Fruit fly (Drosophila melanogaster) whole organism, adult: ENCODE measurements around the gene Naam.

ENCODE experiments used
- CG11617 ChIP-seq: fragments of 200-800 bp; sonication (Bioruptor generic); optimal IDR thresholded peaks from 2 replicates; lab custom pipeline; 2017; ENCODE audit warnings: mild to moderate bottlenecking, missing biosample characterization, missing genetic modification reagents, missing genetic modification characterization
- CG12768 ChIP-seq: fragments of 200-800 bp; sonication (Bioruptor generic); optimal IDR thresholded peaks from 2 replicates; lab custom pipeline; 2017; ENCODE audit warnings: missing biosample characterization, missing genetic modification characterization, mild to moderate bottlenecking, moderate library complexity, missing genetic modification reagents
- CG33017 ChIP-seq: fragments of 200-800 bp; sonication (Bioruptor generic); optimal IDR thresholded peaks from 2 replicates; lab custom pipeline; 2018; ENCODE audit warnings: missing biosample characterization, mild to moderate bottlenecking, missing genetic modification characterization, moderate library complexity
- CG5204 ChIP-seq: fragments of 200-800 bp; sonication (Bioruptor generic); optimal IDR thresholded peaks from 2 replicates; lab custom pipeline; 2016; ENCODE audit warnings: missing biosample characterization, missing genetic modification characterization
- Crg-1 ChIP-seq: fragments of 200-800 bp; sonication (Bioruptor generic); optimal IDR thresholded peaks from 2 replicates; lab custom pipeline; 2016; ENCODE audit warnings: missing biosample characterization, missing genetic modification characterization
- Hr96 ChIP-seq: fragments of 200-800 bp; sonication (Bioruptor generic); optimal IDR thresholded peaks from 2 replicates; lab custom pipeline; 2016; ENCODE audit warnings: missing biosample characterization, missing genetic modification characterization
- bab1 ChIP-seq: fragments of 200-800 bp; sonication (Bioruptor generic); optimal IDR thresholded peaks from 3 replicates; lab custom pipeline; 2019; ENCODE audit warnings: missing biosample characterization, mild to moderate bottlenecking, missing genetic modification characterization, moderate library complexity
- cic ChIP-seq: fragments of 200-800 bp; sonication (Bioruptor generic); optimal IDR thresholded peaks from 2 replicates; lab custom pipeline; 2017; ENCODE audit warnings: missing biosample characterization, mild to moderate bottlenecking, missing genetic modification characterization, moderate library complexity
- cnc ChIP-seq, 2 experiments: fragments of >200 bp; optimal IDR thresholded peaks; 2 replicates each; lab custom pipeline; 2017
- kay ChIP-seq: fragments of 200-800 bp; sonication (Bioruptor generic); peaks from one replicate; lab custom pipeline; 2016; ENCODE audit warnings: missing biosample characterization, missing genetic modification characterization, borderline replicate concordance
- ovo ChIP-seq: fragments of 200-800 bp; sonication (Bioruptor generic); optimal IDR thresholded peaks from 2 replicates; lab custom pipeline; 2016; ENCODE audit warnings: missing biosample characterization, missing genetic modification characterization
- tj ChIP-seq: fragments of 200-800 bp; sonication (Bioruptor generic); optimal IDR thresholded peaks from 3 replicates; lab custom pipeline; 2017; ENCODE audit warnings: missing biosample characterization, mild to moderate bottlenecking, missing genetic modification characterization, moderate library complexity
- toe ChIP-seq: fragments of 200-800 bp; sonication (Bioruptor generic); optimal IDR thresholded peaks from 2 replicates; lab custom pipeline; 2016; ENCODE audit warnings: missing biosample characterization, missing genetic modification characterization

Naam gene

DNA sequence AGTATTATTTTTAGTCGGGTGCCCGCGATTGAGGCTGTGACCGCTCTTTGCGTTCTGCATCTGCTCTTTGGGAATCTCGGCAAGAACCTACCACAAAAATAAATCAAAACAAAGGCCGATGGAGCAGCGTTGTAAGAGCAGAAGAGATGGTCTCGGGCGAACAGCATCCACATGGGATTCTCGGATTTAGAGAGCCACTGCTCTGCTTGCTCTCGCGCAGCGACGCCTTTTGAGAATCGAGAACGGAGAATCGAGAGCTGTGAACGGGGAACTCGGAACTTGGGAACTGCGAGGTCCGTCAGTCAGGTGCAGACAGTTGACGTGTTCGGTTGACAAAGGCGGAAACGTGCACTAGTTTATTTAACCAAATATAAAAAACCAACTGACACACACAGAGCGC, 59.2 kb downstream of the Naam start, which contains the start of gene GluClalpha:
Gene GluClalpha, plus strand, starts transcription at position 301 of the 400 bp plus-strand sequence.
- no peak for TF ChIP-seq CG33017 (tag; lab: Kevin White, UChicago)
- no peak for TF ChIP-seq ovo (GFP tag; lab: Kevin White, UChicago)
- no peak for TF ChIP-seq CG5204
- TF ChIP-seq Hr96 = no peak
- TF ChIP-seq Crg-1 (GFP tag; lab: Kevin White, UChicago) = no peak
- TF ChIP-seq CG12768 (GFP tag; lab: Kevin White, UChicago) = no peak
- TF ChIP-seq toe (GFP tag; lab: Kevin White, UChicago) = no peak

dm6 chr3R:19730953-19731482, 59.8 kb downstream of the Naam start:
- no peak for TF ChIP-seq Hr96
- TF ChIP-seq CG5204 = no peak
- TF ChIP-seq bab1 = no peak
- no peak for TF ChIP-seq cnc (optimal IDR thresholded peaks at IDR 0.05; lab: Kevin White, UChicago)
- TF ChIP-seq CG11617 = no peak
- no peak for TF ChIP-seq kay (GFP tag; lab: Kevin White, UChicago)

DNA sequence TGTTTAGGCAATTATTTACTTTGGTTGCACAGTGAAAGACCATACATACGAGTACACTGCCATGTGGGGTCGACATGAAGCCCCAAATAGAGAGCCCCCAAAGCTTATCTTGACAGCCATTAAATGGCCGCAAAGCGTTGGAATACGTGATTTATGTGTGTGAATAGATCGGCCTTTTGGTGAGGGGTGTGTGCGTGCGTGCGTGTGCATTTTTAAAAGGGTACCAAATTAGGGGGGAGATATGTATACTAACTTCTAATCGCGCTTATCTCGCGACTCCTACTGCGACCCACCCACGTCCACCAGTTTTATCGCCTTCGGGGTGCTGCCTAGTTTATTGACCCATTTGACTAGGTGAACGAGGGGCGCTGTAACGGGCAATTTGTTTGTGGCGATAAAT, 71.6 kb downstream of the Naam start:
- TF ChIP-seq cic (GFP tag; lab: Kevin White, UChicago) (no peak), tj (no peak), bab1 (no peak), cnc (optimal IDR thresholded peaks at IDR 0.05; lab: Kevin White, UChicago) (no peak), kay (GFP tag; lab: Kevin White, UChicago) (no peak), Crg-1 (GFP tag; lab: Kevin White, UChicago) (no peak), toe (GFP tag; lab: Kevin White, UChicago) (no peak)
